Fruit fly (Drosophila melanogaster): ENCODE measurements around the gene kek6.
A peak's percentile ranks its signal among the peaks of the same experiment; 100 is the strongest.

The kek6 gene

dm6 chr3R:31712585-31712984, 90.6 kb downstream of the kek6 start:
- no peak for TF ChIP-seq CG34367 (tag; optimal IDR thresholded peaks at IDR 0.05)
- TF ChIP-seq CG8159 (tag; optimal IDR thresholded peaks at IDR 0.05) = no peak
- TF ChIP-seq CG17806 (tag; optimal IDR thresholded peaks at IDR 0.05) = peak; percentile 12
- peak; percentile 3 for TF ChIP-seq Pif1A (GFP tag; optimal IDR thresholded peaks at IDR 0.05)
- peak; percentile 80 for TF ChIP-seq CG14655 (GFP tag; optimal IDR thresholded peaks at IDR 0.05)
- no peak for TF ChIP-seq CG32121 (GFP tag; IDR thresholded peaks at IDR 0.05)
- TF ChIP-seq Ets98B (GFP tag; IDR thresholded peaks at IDR 0.05) = peak; percentile 25
- TF ChIP-seq CG4496 (GFP tag; IDR thresholded peaks at IDR 0.05) = peak; percentile 62; the same call in 2 of the 3 replicates
- TF ChIP-seq EcR (GFP tag; optimal IDR thresholded peaks at IDR 0.05) = no peak
- TF ChIP-seq fd96Ca (GFP tag; IDR thresholded peaks at IDR 0.05) = 0 out of 3 replicates have a peak, but pooled peaks have one; percentile 38
- TF ChIP-seq CG12605 (GFP tag; IDR thresholded peaks at IDR 0.05) = peak; percentile 16; the same call in 1 of the 2 replicates
- TF ChIP-seq CG15710 (tag; optimal IDR thresholded peaks at IDR 0.05) = no peak
- no peak for TF ChIP-seq D1 (tag; optimal IDR thresholded peaks at IDR 0.05)
- no peak for TF ChIP-seq Pif1B (GFP tag; optimal IDR thresholded peaks at IDR 0.05)
- no peak for TF ChIP-seq CG10348 (GFP tag; IDR thresholded peaks at IDR 0.05)
- peak; percentile 62 for TF ChIP-seq CG8301 (tag; optimal IDR thresholded peaks at IDR 0.05)
- TF ChIP-seq gl (tag; optimal IDR thresholded peaks at IDR 0.05) = no peak
- no peak for TF ChIP-seq rn (GFP tag; IDR thresholded peaks at IDR 0.05)
- no peak for TF ChIP-seq CG13204 (GFP tag; optimal IDR thresholded peaks at IDR 0.05)
- TF ChIP-seq CG9948 (tag; optimal IDR thresholded peaks at IDR 0.05) = peak; percentile 10
- no peak for TF ChIP-seq Snoo (tag; optimal IDR thresholded peaks at IDR 0.05)

dm6 chr3R:31713306-31714123, 91.6 kb downstream of the kek6 start, which contains the start of gene ttk:
Gene ttk (plus strand): TSS chr3R:31713867.
- no peak for TF ChIP-seq CG34367 (tag; optimal IDR thresholded peaks at IDR 0.05)
- TF ChIP-seq CG10348 (GFP tag; IDR thresholded peaks at IDR 0.05) = 0 out of 2 replicates have a peak, but pooled peaks have one; percentile 20
- peak; percentile 20 for TF ChIP-seq gl (tag; optimal IDR thresholded peaks at IDR 0.05)
- peak; percentile 91 for TF ChIP-seq EcR (GFP tag; optimal IDR thresholded peaks at IDR 0.05)
- TF ChIP-seq CG9948 (tag; optimal IDR thresholded peaks at IDR 0.05) = no peak
- TF ChIP-seq CG13204 (GFP tag; optimal IDR thresholded peaks at IDR 0.05) = peak; percentile 58
- TF ChIP-seq Snoo (tag; optimal IDR thresholded peaks at IDR 0.05) = peak; percentile 35
- TF ChIP-seq fd96Ca (GFP tag; IDR thresholded peaks at IDR 0.05) = peak; percentile 59; the same call in 2 of the 3 replicates
- TF ChIP-seq CG32121 (GFP tag; IDR thresholded peaks at IDR 0.05) = 0 out of 2 replicates have a peak, but pooled peaks have one; percentile 6
- no peak for TF ChIP-seq rn (GFP tag; IDR thresholded peaks at IDR 0.05)
- TF ChIP-seq CG4496 (GFP tag; IDR thresholded peaks at IDR 0.05) = peak; percentile 80
- no peak for TF ChIP-seq D1 (tag; optimal IDR thresholded peaks at IDR 0.05)
- TF ChIP-seq CG8159 (tag; optimal IDR thresholded peaks at IDR 0.05) = peak; percentile 24
- TF ChIP-seq CG17806 (tag; optimal IDR thresholded peaks at IDR 0.05) = no peak
- TF ChIP-seq Pif1B (GFP tag; optimal IDR thresholded peaks at IDR 0.05) = peak; percentile 21
- no peak for TF ChIP-seq CG15710 (tag; optimal IDR thresholded peaks at IDR 0.05)
- TF ChIP-seq CG14655 (GFP tag; optimal IDR thresholded peaks at IDR 0.05) = no peak
- TF ChIP-seq CG12605 (GFP tag; IDR thresholded peaks at IDR 0.05) = no peak
- peak; percentile 31 for TF ChIP-seq Pif1A (GFP tag; optimal IDR thresholded peaks at IDR 0.05)
- peak; percentile 0 for TF ChIP-seq CG8301 (tag; optimal IDR thresholded peaks at IDR 0.05)
- peak; percentile 42; the same call in 1 of the 2 replicates for TF ChIP-seq Ets98B (GFP tag; IDR thresholded peaks at IDR 0.05)

All from whole organism, pupa.